Worm (Caenorhabditis elegans) whole organism, mixed stage, embryonic: ENCODE measurements around the gene abhd-3.2.

Experiments
- M03D4.4 ChIP-seq: sonication (generic microtip); optimal IDR thresholded peaks from 2 replicates; lab custom pipeline; 2017; ENCODE audit warnings: mild to moderate bottlenecking, missing genetic modification characterization, missing compliant biosample characterization
- bed-3 ChIP-seq: fragments of 200-800 bp; sonication (Bioruptor generic); optimal IDR thresholded peaks from 3 replicates; lab custom pipeline; 2018; ENCODE audit warnings: mild to moderate bottlenecking, missing genetic modification characterization, moderate library complexity, missing compliant biosample characterization
- blmp-1 ChIP-seq: fragments of 150-350 bp; optimal IDR thresholded peaks from 2 replicates; lab custom pipeline; 2014; ENCODE audit warnings: missing biosample characterization, missing genetic modification characterization
- ceh-39 ChIP-seq: fragments of 150-350 bp; optimal IDR thresholded peaks from 2 replicates; lab custom pipeline; 2014; ENCODE audit warnings: missing biosample characterization, missing genetic modification characterization
- ceh-43 ChIP-seq: fragments of 200-800 bp; sonication (Bioruptor generic); optimal IDR thresholded peaks from 2 replicates; lab custom pipeline; 2018; ENCODE audit warnings: mild to moderate bottlenecking, missing genetic modification characterization, moderate library complexity, missing compliant biosample characterization
- ceh-83 ChIP-seq: fragments of 200-800 bp; sonication (Bioruptor generic); optimal IDR thresholded peaks from 2 replicates; lab custom pipeline; 2018; ENCODE audit warnings: mild to moderate bottlenecking, missing genetic modification characterization, missing compliant biosample characterization
- ces-1 ChIP-seq: fragments of 150-350 bp; optimal IDR thresholded peaks from 2 replicates; lab custom pipeline; 2014; ENCODE audit warnings: missing biosample characterization, missing genetic modification reagents, missing genetic modification characterization
- cnd-1 ChIP-seq: fragments of 200-800 bp; sonication (Bioruptor generic); optimal IDR thresholded peaks from 2 replicates; lab custom pipeline; 2018; ENCODE audit warnings: mild to moderate bottlenecking, missing genetic modification characterization, missing compliant biosample characterization
- drap-1 ChIP-seq: fragments of 200-800 bp; sonication (Bioruptor generic); optimal IDR thresholded peaks from 3 replicates; lab custom pipeline; 2018; ENCODE audit warnings: mild to moderate bottlenecking, missing genetic modification characterization, missing compliant biosample characterization
- elt-3 ChIP-seq: fragments of 150-350 bp; optimal IDR thresholded peaks from 2 replicates; lab custom pipeline; 2014; ENCODE audit warnings: missing biosample characterization, missing genetic modification characterization
- flh-1 ChIP-seq: fragments of 200-800 bp; sonication (Bioruptor generic); optimal IDR thresholded peaks from 2 replicates; lab custom pipeline; 2018; ENCODE audit warnings: mild to moderate bottlenecking, missing genetic modification characterization, moderate library complexity, missing compliant biosample characterization
- ham-2 ChIP-seq: fragments of 200-800 bp; sonication (Bioruptor generic); optimal IDR thresholded peaks from 2 replicates; lab custom pipeline; 2018; ENCODE audit warnings: mild to moderate bottlenecking, missing genetic modification characterization, missing compliant biosample characterization
- hlh-1 ChIP-seq: fragments of 150-350 bp; optimal IDR thresholded peaks from 2 replicates; lab custom pipeline; 2014; ENCODE audit warnings: missing biosample characterization, missing genetic modification reagents, missing genetic modification characterization
- lin-13 ChIP-seq: fragments of 150-350 bp; optimal IDR thresholded peaks from 2 replicates; lab custom pipeline; 2014; ENCODE audit warnings: missing biosample characterization, missing genetic modification characterization
- lin-32 ChIP-seq: fragments of 200-800 bp; sonication (Bioruptor generic); optimal IDR thresholded peaks from 2 replicates; lab custom pipeline; 2018; ENCODE audit warnings: mild to moderate bottlenecking, missing genetic modification characterization, missing compliant biosample characterization
- lsy-2 ChIP-seq: fragments of 150-350 bp; optimal IDR thresholded peaks from 2 replicates; lab custom pipeline; 2014; ENCODE audit warnings: missing biosample characterization, missing genetic modification characterization
- mab-5 ChIP-seq: fragments of 150-350 bp; optimal IDR thresholded peaks from 2 replicates; lab custom pipeline; 2014; ENCODE audit warnings: missing biosample characterization, missing genetic modification characterization
- mep-1 ChIP-seq: fragments of 150-350 bp; optimal IDR thresholded peaks from 2 replicates; lab custom pipeline; 2017; ENCODE audit warnings: missing biosample characterization, missing genetic modification reagents, missing genetic modification characterization, inconsistent platforms
- mls-2 ChIP-seq: sonication (generic microtip); optimal IDR thresholded peaks from 2 replicates; lab custom pipeline; 2016; ENCODE audit warnings: mild to moderate bottlenecking, missing genetic modification characterization, moderate library complexity, missing compliant biosample characterization
- nhr-12 ChIP-seq: fragments of 150-350 bp; optimal IDR thresholded peaks from 2 replicates; lab custom pipeline; 2014; ENCODE audit warnings: missing biosample characterization, missing genetic modification characterization
- nhr-2 ChIP-seq: fragments of 150-350 bp; optimal IDR thresholded peaks from 2 replicates; lab custom pipeline; 2014; ENCODE audit warnings: missing biosample characterization, missing genetic modification characterization
- nhr-237 ChIP-seq: fragments of 150-350 bp; optimal IDR thresholded peaks from 2 replicates; lab custom pipeline; 2014; ENCODE audit warnings: missing biosample characterization, missing genetic modification characterization
- nhr-28 ChIP-seq: fragments of 150-350 bp; optimal IDR thresholded peaks from 2 replicates; lab custom pipeline; 2014; ENCODE audit warnings: missing biosample characterization, missing genetic modification characterization
- nhr-76 ChIP-seq: sonication (generic microtip); optimal IDR thresholded peaks from 2 replicates; lab custom pipeline; 2017; ENCODE audit warnings: missing biosample characterization, missing genetic modification characterization
- pha-4 ChIP-seq: fragments of 150-350 bp; optimal IDR thresholded peaks from 2 replicates; lab custom pipeline; 2018; ENCODE audit warnings: missing biosample characterization, missing genetic modification reagents, missing genetic modification characterization
- sem-2 ChIP-seq: fragments of 200-800 bp; sonication (Bioruptor generic); optimal IDR thresholded peaks from 2 replicates; lab custom pipeline; 2018; ENCODE audit warnings: mild to moderate bottlenecking, missing genetic modification characterization, missing compliant biosample characterization
- snpc-4 ChIP-seq: fragments of 150-350 bp; optimal IDR thresholded peaks from 2 replicates; lab custom pipeline; 2014; ENCODE audit warnings: missing biosample characterization, missing genetic modification characterization
- sptf-1 ChIP-seq: sonication (generic microtip); optimal IDR thresholded peaks from 2 replicates; lab custom pipeline; 2017; ENCODE audit warnings: mild to moderate bottlenecking, missing genetic modification characterization, moderate library complexity, missing compliant biosample characterization
- tbx-8 ChIP-seq: fragments of 200-800 bp; sonication (Bioruptor generic); optimal IDR thresholded peaks from 2 replicates; lab custom pipeline; 2018; ENCODE audit warnings: mild to moderate bottlenecking, missing genetic modification characterization, moderate library complexity, missing compliant biosample characterization
- unc-120 ChIP-seq: sonication (generic microtip); optimal IDR thresholded peaks from 2 replicates; lab custom pipeline; 2017; ENCODE audit warnings: missing genetic modification characterization, missing compliant biosample characterization; ENCODE audit not compliant: poor library complexity, severe bottlenecking
- unc-39 ChIP-seq: fragments of 150-350 bp; optimal IDR thresholded peaks from 2 replicates; lab custom pipeline; 2014; ENCODE audit warnings: missing biosample characterization, missing genetic modification characterization
- unc-62 ChIP-seq: fragments of 150-350 bp; optimal IDR thresholded peaks from 2 replicates; lab custom pipeline; 2014; ENCODE audit warnings: missing biosample characterization, missing genetic modification reagents, missing genetic modification characterization
- zip-8 ChIP-seq: fragments of 150-350 bp; optimal IDR thresholded peaks from 2 replicates; lab custom pipeline; 2014; ENCODE audit warnings: missing biosample characterization, missing genetic modification characterization
- ztf-11 ChIP-seq: fragments of 150-350 bp; optimal IDR thresholded peaks from 2 replicates; lab custom pipeline; 2014; ENCODE audit warnings: missing biosample characterization, missing genetic modification characterization

abhd-3.2 gene

DNA sequence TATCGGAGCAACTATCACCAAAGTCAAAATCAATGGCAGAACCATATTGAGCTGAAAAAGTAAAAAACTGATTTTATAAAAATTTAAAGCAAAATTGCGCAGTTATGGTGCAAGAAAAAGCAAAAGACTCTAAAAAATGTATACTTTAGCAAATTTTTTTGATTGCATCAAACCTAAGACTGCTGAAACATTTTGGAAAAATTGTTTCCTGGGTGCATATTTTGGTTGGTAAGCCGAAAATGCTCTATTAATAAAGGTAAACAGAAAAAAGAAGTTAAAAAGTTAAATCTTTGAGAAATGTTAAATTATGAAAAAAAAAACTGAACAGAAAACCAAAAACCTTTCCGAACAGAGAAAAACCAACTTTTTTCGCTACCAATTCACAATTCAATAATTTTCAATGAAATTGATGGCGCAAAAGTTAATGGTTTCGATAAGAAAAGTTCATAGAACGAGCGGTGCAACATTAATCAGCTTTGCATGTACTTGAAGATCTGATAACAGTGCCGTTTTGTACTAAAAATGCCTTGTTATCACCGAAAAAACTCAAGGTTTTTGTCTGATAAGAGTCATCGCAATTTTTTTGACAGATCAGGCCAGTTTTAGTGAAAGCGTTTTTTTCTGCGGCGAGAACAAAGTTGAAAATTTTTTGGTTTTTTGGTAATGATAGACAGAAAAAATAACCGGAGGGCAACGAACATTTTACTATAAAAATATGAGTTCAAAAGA, at the start of gene abhd-3.2:
abhd-3.2 (minus strand) TSS at position 51 of the 729 bp plus-strand sequence.
- TF ChIP-seq ztf-11 (tag; lab: Kevin White, UChicago), result no peak
- TF ChIP-seq nhr-2 (tag; lab: Kevin White, UChicago), result no peak
- TF ChIP-seq mab-5 (tag; lab: Kevin White, UChicago), result no peak
- no peak for TF ChIP-seq lin-13 (tag; lab: Kevin White, UChicago)
- TF ChIP-seq sem-2, result no peak
- no peak for TF ChIP-seq nhr-76
- no peak for TF ChIP-seq flh-1
- no peak for TF ChIP-seq nhr-28
- no peak for TF ChIP-seq M03D4.4
- no peak for TF ChIP-seq lin-32
- no peak for TF ChIP-seq blmp-1 (tag; lab: Kevin White, UChicago)

DNA sequence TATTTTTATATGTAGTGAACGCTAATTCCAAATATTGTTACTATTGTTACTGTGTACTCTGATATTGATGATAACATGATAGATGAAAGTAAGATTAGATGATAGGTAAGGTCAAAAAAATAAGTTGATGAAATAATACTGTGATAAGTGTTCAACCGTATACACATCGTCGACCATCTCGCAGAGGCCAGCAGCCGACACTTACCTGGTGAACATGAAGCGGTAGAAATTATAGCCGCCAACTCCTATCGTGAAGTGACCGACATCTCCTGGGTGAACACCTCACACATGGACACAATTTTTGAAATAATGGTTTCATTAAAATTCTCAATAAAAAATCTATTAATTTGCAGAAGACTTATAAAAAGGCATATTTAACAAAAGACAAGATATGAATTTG, 49.6 kb upstream of the abhd-3.2 start:
- TF ChIP-seq ceh-43 (GFP tag; lab: Kevin White, UChicago) (no peak), pha-4 (tag; lab: Kevin White, UChicago) (no peak), lin-32 (no peak), sptf-1 (tag; lab: Kevin White, UChicago) (no peak), blmp-1 (tag; lab: Kevin White, UChicago) (no peak), mab-5 (tag; lab: Kevin White, UChicago) (no peak), snpc-4 (no peak), ceh-39 (no peak), lin-13 (tag; lab: Kevin White, UChicago) (no peak), unc-120 (tag; lab: Kevin White, UChicago) (no peak)

DNA sequence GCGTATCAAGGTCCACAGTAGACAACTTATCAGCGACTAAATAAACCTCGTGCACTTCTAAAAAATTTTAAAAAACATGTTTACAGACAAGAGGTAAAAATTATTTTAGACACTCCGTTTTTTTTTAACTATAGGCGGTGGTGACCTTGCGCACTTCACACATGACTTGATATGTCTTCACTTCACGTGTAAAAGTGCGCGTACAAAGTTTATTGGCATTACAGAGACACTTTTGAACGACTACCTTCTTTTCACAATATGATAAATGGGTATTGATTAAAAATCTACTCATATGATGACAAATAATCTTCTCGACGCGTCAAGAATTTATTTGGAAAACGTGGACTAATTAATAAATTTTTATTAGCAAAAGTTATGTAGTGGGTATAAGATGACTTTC, 48.9 kb upstream of the abhd-3.2 start:
- no peak for TF ChIP-seq sem-2
- no peak for TF ChIP-seq unc-39 (tag; lab: Kevin White, UChicago)
- no peak for TF ChIP-seq zip-8 (tag; lab: Kevin White, UChicago)
- TF ChIP-seq tbx-8 (GFP tag; lab: Kevin White, UChicago), result no peak
- no peak for TF ChIP-seq nhr-12 (tag; lab: Kevin White, UChicago)
- no peak for TF ChIP-seq lin-32
- no peak for TF ChIP-seq sptf-1 (tag; lab: Kevin White, UChicago)
- no peak for TF ChIP-seq lin-13 (tag; lab: Kevin White, UChicago)
- TF ChIP-seq mls-2 (tag; lab: Kevin White, UChicago), result no peak
- no peak for TF ChIP-seq blmp-1 (tag; lab: Kevin White, UChicago)
- TF ChIP-seq nhr-237 (tag; lab: Kevin White, UChicago), result no peak
- TF ChIP-seq unc-120 (tag; lab: Kevin White, UChicago), result no peak
- no peak for TF ChIP-seq flh-1

DNA sequence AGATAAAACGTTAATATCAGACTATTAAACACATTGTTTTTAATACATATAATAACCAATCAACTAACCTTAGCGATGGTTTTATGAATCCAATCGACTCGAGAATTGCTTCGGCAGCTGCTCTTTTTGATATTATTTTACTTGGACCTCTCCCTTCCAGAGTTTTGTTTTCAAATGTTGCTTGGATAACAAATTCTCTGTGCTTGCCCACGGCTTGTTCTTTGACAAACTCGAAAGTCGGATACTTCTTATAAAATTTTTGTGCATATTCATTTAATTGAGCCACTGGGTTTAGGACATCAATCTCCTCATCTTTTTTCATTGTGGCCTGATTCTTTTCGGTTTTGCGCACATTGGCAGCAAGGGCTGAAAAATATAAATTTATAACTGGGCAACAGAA, 47.2 kb upstream of the abhd-3.2 start, which contains the start of gene F55A4.3:
F55A4.3 (minus strand) TSS at position 101 of the 400 bp plus-strand sequence.
- TF ChIP-seq ceh-39, result no peak
- no peak for TF ChIP-seq cnd-1 (tag; lab: Kevin White, UChicago)
- no peak for TF ChIP-seq lsy-2 (tag; lab: Kevin White, UChicago)
- no peak for TF ChIP-seq hlh-1 (tag; lab: Kevin White, UChicago)
- TF ChIP-seq ztf-11 (tag; lab: Kevin White, UChicago), result no peak
- TF ChIP-seq lin-32, result no peak
- no peak for TF ChIP-seq ceh-43 (GFP tag; lab: Kevin White, UChicago)
- no peak for TF ChIP-seq mab-5 (tag; lab: Kevin White, UChicago)
- no peak for TF ChIP-seq lin-13 (tag; lab: Kevin White, UChicago)
- no peak for TF ChIP-seq unc-39 (tag; lab: Kevin White, UChicago)
- no peak for TF ChIP-seq snpc-4
- no peak for TF ChIP-seq mls-2 (tag; lab: Kevin White, UChicago)
- no peak for TF ChIP-seq ceh-83
- no peak for TF ChIP-seq drap-1 (GFP tag; lab: Kevin White, UChicago)
- TF ChIP-seq nhr-237 (tag; lab: Kevin White, UChicago), result no peak
- TF ChIP-seq ces-1 (GFP tag; lab: Kevin White, UChicago), result no peak
- TF ChIP-seq pha-4 (tag; lab: Kevin White, UChicago), result no peak
- no peak for TF ChIP-seq elt-3 (tag; lab: Kevin White, UChicago)
- TF ChIP-seq nhr-12 (tag; lab: Kevin White, UChicago), result no peak
- no peak for TF ChIP-seq zip-8 (tag; lab: Kevin White, UChicago)

DNA sequence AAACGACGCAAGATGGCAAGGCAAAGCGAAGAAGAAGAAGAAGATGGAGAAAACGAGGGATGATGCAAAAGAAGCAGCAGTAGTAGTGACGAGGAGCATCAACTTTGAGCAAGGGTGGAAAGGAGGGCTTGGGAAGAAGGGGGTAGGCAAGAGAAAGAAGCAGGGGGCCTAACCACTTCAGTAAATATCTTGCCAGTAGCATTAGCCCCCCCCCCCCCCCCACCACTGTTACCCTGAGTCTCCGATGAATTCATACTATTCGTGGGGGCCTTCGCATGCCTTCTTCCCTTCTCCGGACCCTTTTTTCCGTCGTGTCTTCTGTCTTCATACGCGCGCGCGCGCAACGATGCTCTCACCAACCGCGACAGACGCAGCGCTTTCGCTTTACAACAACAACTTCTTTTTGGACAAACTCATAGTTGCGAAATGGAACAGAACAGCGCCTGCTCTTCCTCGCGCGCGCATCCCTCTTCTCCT, 44.1 kb upstream of the abhd-3.2 start:
- TF ChIP-seq elt-3 (tag; lab: Kevin White, UChicago), result no peak
- TF ChIP-seq mab-5 (tag; lab: Kevin White, UChicago), result no peak
- TF ChIP-seq ces-1 (GFP tag; lab: Kevin White, UChicago), result peak; percentile 62
- TF ChIP-seq cnd-1 (tag; lab: Kevin White, UChicago), result peak; percentile 58
- TF ChIP-seq nhr-237 (tag; lab: Kevin White, UChicago), result no peak
- TF ChIP-seq ceh-39, result no peak
- TF ChIP-seq ceh-43 (GFP tag; lab: Kevin White, UChicago), result no peak
- no peak for TF ChIP-seq blmp-1 (tag; lab: Kevin White, UChicago)
- no peak for TF ChIP-seq ceh-83
- no peak for TF ChIP-seq snpc-4
- no peak for TF ChIP-seq tbx-8 (GFP tag; lab: Kevin White, UChicago)
- no peak for TF ChIP-seq nhr-76
- TF ChIP-seq M03D4.4, result peak; percentile 43
- TF ChIP-seq nhr-28, result no peak
- no peak for TF ChIP-seq ztf-11 (tag; lab: Kevin White, UChicago)
- no peak for TF ChIP-seq bed-3 (GFP tag; lab: Kevin White, UChicago)
- TF ChIP-seq drap-1 (GFP tag; lab: Kevin White, UChicago), result peak; percentile 25
- no peak for TF ChIP-seq unc-62 (GFP tag; lab: Kevin White, UChicago)
- TF ChIP-seq flh-1, result no peak
- TF ChIP-seq sem-2, result no peak
- TF ChIP-seq hlh-1 (tag; lab: Kevin White, UChicago), result peak; percentile 21
- peak; percentile 49 for TF ChIP-seq ham-2
- TF ChIP-seq mep-1 (tag; lab: Kevin White, UChicago), result no peak
- TF ChIP-seq unc-120 (tag; lab: Kevin White, UChicago), result peak; percentile 25
- TF ChIP-seq mls-2 (tag; lab: Kevin White, UChicago), result peak; percentile 75
- TF ChIP-seq sptf-1 (tag; lab: Kevin White, UChicago), result peak; percentile 13
